Fruit fly (Drosophila melanogaster): ENCODE results near the gene CG5126.

The CG5126 gene

dm6 chr2L:1214465-1214864 is 30.6 kb upstream of the CG5126 start (continued):
- TF ChIP-seq az2 (GFP tag; optimal IDR thresholded peaks at IDR 0.05) (peak; percentile 42), Nf-YC (tag; optimal IDR thresholded peaks at IDR 0.05) (no peak), Ssrp (tag; optimal IDR thresholded peaks at IDR 0.05) (peak; percentile 19), tin (GFP tag; optimal IDR thresholded peaks at IDR 0.05) (peak; percentile 23), CG8478 (optimal IDR thresholded peaks at IDR 0.05) (no peak), lab (GFP tag; optimal IDR thresholded peaks at IDR 0.05) (peak; percentile 73), jumu (GFP tag; optimal IDR thresholded peaks at IDR 0.05) (no peak), CG6791 (GFP tag; IDR thresholded peaks at IDR 0.05; ENCODE audit: partially characterized antibody) (no peak), CG12104 (GFP tag; optimal IDR thresholded peaks at IDR 0.05) (no peak), fd3F (GFP tag; optimal IDR thresholded peaks at IDR 0.05) (no peak), Lim3 (GFP tag; IDR thresholded peaks at IDR 0.05) (no peak), CG10431 (GFP tag; optimal IDR thresholded peaks at IDR 0.05) (no peak), mirr (GFP tag; optimal IDR thresholded peaks at IDR 0.05) (no peak), ATbp (GFP tag; optimal IDR thresholded peaks at IDR 0.05) (peak; percentile 50), CG10321 (GFP tag; IDR thresholded peaks at IDR 0.05) (no peak), CG14014 (GFP tag; IDR thresholded peaks at IDR 0.05) (0 out of 2 replicates have a peak, but pooled peaks have one; percentile 13), CG1024 (GFP tag; IDR thresholded peaks at IDR 0.05) (peak; percentile 57), CG6254 (GFP tag; optimal IDR thresholded peaks at IDR 0.05) (peak; percentile 22), Optix (GFP tag; IDR thresholded peaks at IDR 0.05) (peak; percentile 46; the same call in 1 of the 3 replicates), dpn (GFP tag; optimal IDR thresholded peaks at IDR 0.05) (peak in 1 of 2 experiments; percentile 22), fd64A (GFP tag; optimal IDR thresholded peaks at IDR 0.05) (no peak), CG10959 (GFP tag; IDR thresholded peaks at IDR 0.05) (0 out of 2 replicates have a peak, but pooled peaks have one; percentile 9), CG10274 (GFP tag; optimal IDR thresholded peaks at IDR 0.05) (no peak), ap (GFP tag; IDR thresholded peaks at IDR 0.05) (0 out of 2 replicates have a peak, but pooled peaks have one; percentile 37), Aef1 (GFP tag; IDR thresholded peaks at IDR 0.05) (peak; percentile 49), unpg (GFP tag; optimal IDR thresholded peaks at IDR 0.05) (peak; percentile 51), Fer1 (GFP tag; optimal IDR thresholded peaks at IDR 0.05) (peak; percentile 59), so (GFP tag; IDR thresholded peaks at IDR 0.05) (0 out of 3 replicates have a peak, but pooled peaks have one; percentile 22), CG42726 (GFP tag; IDR thresholded peaks at IDR 0.05; ENCODE audit: partially characterized antibody) (no peak), MESR4 (GFP tag; optimal IDR thresholded peaks at IDR 0.05) (no peak), CG10147 (GFP tag; optimal IDR thresholded peaks at IDR 0.05) (no peak), B-H1 (GFP tag; IDR thresholded peaks at IDR 0.05) (peak; percentile 57), knrl (GFP tag; IDR thresholded peaks at IDR 0.05; ENCODE audit: partially characterized antibody) (no peak), Mrtf (GFP tag; IDR thresholded peaks at IDR 0.05) (peak; percentile 53; the same call in 1 of the 3 replicates), CG9817 (tag; optimal IDR thresholded peaks at IDR 0.05) (peak; percentile 12), phol (tag; optimal IDR thresholded peaks at IDR 0.05) (peak; percentile 49), ro (GFP tag; IDR thresholded peaks at IDR 0.05) (no peak), CG10267 (tag; optimal IDR thresholded peaks at IDR 0.05) (peak; percentile 16), abd-A (tag; optimal IDR thresholded peaks at IDR 0.05) (no peak), NfI (GFP tag; optimal IDR thresholded peaks at IDR 0.05) (peak; percentile 14), Eip74EF (GFP tag; optimal IDR thresholded peaks at IDR 0.05) (no peak), CG8765 (GFP tag; IDR thresholded peaks at IDR 0.05) (0 out of 2 replicates have a peak, but pooled peaks have one; percentile 28), CG14965 (GFP tag; optimal IDR thresholded peaks at IDR 0.05; ENCODE audit: borderline replicate concordance) (no peak), ems (GFP tag; optimal IDR thresholded peaks at IDR 0.05) (no peak), CG11695 (GFP tag; IDR thresholded peaks at IDR 0.05) (0 out of 3 replicates have a peak, but pooled peaks have one; percentile 41), Max (GFP tag; optimal IDR thresholded peaks at IDR 0.05) (no peak), CG12155 (GFP tag; optimal IDR thresholded peaks at IDR 0.05) (peak; percentile 3), CG11504 (tag; optimal IDR thresholded peaks at IDR 0.05) (peak; percentile 62), CG13775 (GFP tag; optimal IDR thresholded peaks at IDR 0.05) (no peak), sqz (GFP tag; optimal IDR thresholded peaks at IDR 0.05) (no peak)

All from whole organism, embryonic.